Worm (Caenorhabditis elegans) whole organism, midembryonic: ENCODE measurements around the gene vab-1.

Source experiments
- T22C8.4 ChIP-seq: fragments of 200-800 bp; sonication (Bioruptor generic); IDR thresholded peaks from 2 replicates; pipeline ENCODE4 v1.3.6; 2022; ENCODE audit warnings: missing genetic modification characterization, missing compliant biosample characterization
- cog-1 ChIP-seq: sonication (generic microtip); optimal IDR thresholded peaks from 2 replicates; lab custom pipeline; 2016; ENCODE audit warnings: missing genetic modification characterization, missing compliant biosample characterization
- klf-2 ChIP-seq: fragments of 200-800 bp; sonication (Bioruptor generic); conservative IDR thresholded peaks from 2 replicates; pipeline ENCODE4 v1.3.6; 2022; ENCODE audit warnings: missing genetic modification reagents, missing genetic modification characterization, missing compliant biosample characterization
- med-1 ChIP-seq: sonication (generic microtip); optimal IDR thresholded peaks from 2 replicates; lab custom pipeline; 2017; ENCODE audit warnings: missing genetic modification characterization, mild to moderate bottlenecking, missing compliant biosample characterization, antibody characterized with exemption, missing genetic modification reagents; ENCODE audit not compliant: insufficient read depth
- ztf-29 ChIP-seq: fragments of 200-800 bp; sonication (Bioruptor generic); IDR thresholded peaks from 2 replicates; pipeline ENCODE4 v1.3.6; 2022; ENCODE audit warnings: missing genetic modification reagents, missing genetic modification characterization, missing compliant biosample characterization

DNA sequence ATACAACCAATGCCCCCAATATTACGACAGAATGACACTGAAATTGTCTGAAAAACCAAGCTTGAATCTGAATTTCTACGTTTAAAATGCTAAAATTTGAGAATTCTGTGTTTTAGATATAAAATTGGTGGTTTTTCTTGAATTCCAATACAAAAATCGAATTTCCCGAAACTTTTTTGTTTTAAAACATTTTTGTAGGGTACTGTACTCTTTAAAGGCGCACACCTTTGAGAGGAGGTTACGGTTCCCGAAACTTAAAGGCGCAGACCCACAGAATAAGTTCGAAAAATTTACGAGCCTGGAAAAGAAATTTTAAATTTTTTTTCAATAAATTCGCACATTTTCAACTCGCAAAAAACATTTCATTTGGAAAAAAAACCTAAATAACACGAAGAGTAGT lies 32.9 kb downstream of the vab-1 start:
- TF ChIP-seq ztf-29 (no peak), med-1 (GFP tag; lab: Kevin White, UChicago) (no peak), T22C8.4 (GFP tag; lab: Robert Waterston, UW) (no peak), cog-1 (tag; lab: Kevin White, UChicago) (no peak), klf-2 (GFP tag; lab: Robert Waterston, UW) (no peak)
